Worm (Caenorhabditis elegans) whole organism, L3 larva: ENCODE data around the gene tir-1.
A peak's percentile ranks its signal among the peaks of the same experiment; 100 is the strongest.

Experiments used
- ZK546.5 ChIP-seq: sonication (generic microtip); optimal IDR thresholded peaks from 2 replicates; lab custom pipeline; 2017; ENCODE audit warnings: missing biosample characterization, missing genetic modification characterization
- aly-2 ChIP-seq: fragments of 150-350 bp; optimal IDR thresholded peaks from 2 replicates; lab custom pipeline; 2014; ENCODE audit warnings: missing biosample characterization, missing genetic modification characterization
- ceh-16 ChIP-seq: sonication (generic microtip); optimal IDR thresholded peaks from 2 replicates; lab custom pipeline; 2017; ENCODE audit warnings: missing biosample characterization, missing genetic modification characterization
- ceh-28 ChIP-seq: fragments of 150-350 bp; optimal IDR thresholded peaks from 2 replicates; lab custom pipeline; 2014; ENCODE audit warnings: missing biosample characterization, missing genetic modification reagents, missing genetic modification characterization
- ceh-82 ChIP-seq: fragments of 150-350 bp; optimal IDR thresholded peaks from 2 replicates; lab custom pipeline; 2014; ENCODE audit warnings: missing biosample characterization, missing genetic modification characterization
- ceh-9 ChIP-seq: sonication (generic microtip); optimal IDR thresholded peaks from 2 replicates; lab custom pipeline; 2018; ENCODE audit warnings: missing biosample characterization, missing genetic modification characterization
- daf-12 ChIP-seq: fragments of 150-350 bp; optimal IDR thresholded peaks from 2 replicates; lab custom pipeline; 2014; ENCODE audit warnings: missing biosample characterization, missing genetic modification reagents, missing genetic modification characterization
- egl-27 ChIP-seq: sonication (generic microtip); optimal IDR thresholded peaks from 4 replicates; lab custom pipeline; 2017; ENCODE audit warnings: missing biosample characterization, missing genetic modification reagents, missing genetic modification characterization
- elt-2 ChIP-seq: sonication (generic microtip); optimal IDR thresholded peaks from 2 replicates; lab custom pipeline; 2016; ENCODE audit warnings: missing genetic modification reagents, mild to moderate bottlenecking, missing genetic modification characterization, missing compliant biosample characterization
- fkh-10 ChIP-seq: sonication (generic microtip); optimal IDR thresholded peaks from 2 replicates; lab custom pipeline; 2017; ENCODE audit warnings: missing biosample characterization, missing genetic modification reagents, missing genetic modification characterization
- fkh-2 ChIP-seq: fragments of 150-350 bp; optimal IDR thresholded peaks from 2 replicates; lab custom pipeline; 2014; ENCODE audit warnings: missing biosample characterization, missing genetic modification reagents, missing genetic modification characterization
- fos-1 ChIP-seq: fragments of 150-350 bp; optimal IDR thresholded peaks from 2 replicates; lab custom pipeline; 2014; ENCODE audit warnings: missing biosample characterization, missing genetic modification characterization
- hmg-11 ChIP-seq: sonication (generic microtip); optimal IDR thresholded peaks from 2 replicates; lab custom pipeline; 2016; ENCODE audit warnings: missing genetic modification characterization, missing compliant biosample characterization
- jun-1 ChIP-seq: fragments of 150-350 bp; optimal IDR thresholded peaks from 2 replicates; lab custom pipeline; 2014; ENCODE audit warnings: missing biosample characterization, missing genetic modification reagents, missing genetic modification characterization
- lin-15B ChIP-seq: fragments of 150-350 bp; optimal IDR thresholded peaks from 2 replicates; lab custom pipeline; 2014; ENCODE audit warnings: missing biosample characterization, missing genetic modification characterization
- lin-39 ChIP-seq: fragments of 150-350 bp; optimal IDR thresholded peaks from 2 replicates; lab custom pipeline; 2018; ENCODE audit warnings: missing biosample characterization, missing genetic modification reagents, missing genetic modification characterization
- mdl-1 ChIP-seq: fragments of 150-350 bp; optimal IDR thresholded peaks from 2 replicates; lab custom pipeline; 2014; ENCODE audit warnings: missing biosample characterization, missing genetic modification characterization
- mml-1 ChIP-seq: fragments of 150-350 bp; sonication (generic microtip); optimal IDR thresholded peaks from 3 replicates; lab custom pipeline; 2014; ENCODE audit warnings: missing biosample characterization, missing genetic modification characterization
- nfya-1 ChIP-seq: sonication (generic microtip); optimal IDR thresholded peaks from 2 replicates; lab custom pipeline; 2017; ENCODE audit warnings: missing genetic modification characterization, mild to moderate bottlenecking, missing compliant biosample characterization, antibody characterized with exemption, moderate library complexity; ENCODE audit not compliant: insufficient read depth
- nhr-11 ChIP-seq: fragments of 150-350 bp; optimal IDR thresholded peaks from 2 replicates; lab custom pipeline; 2014; ENCODE audit warnings: missing biosample characterization, missing genetic modification characterization
- nhr-12 ChIP-seq: fragments of 150-350 bp; optimal IDR thresholded peaks from 2 replicates; lab custom pipeline; 2014; ENCODE audit warnings: missing biosample characterization, missing genetic modification characterization
- nhr-23 ChIP-seq: fragments of 150-350 bp; optimal IDR thresholded peaks from 2 replicates; lab custom pipeline; 2014; ENCODE audit warnings: missing biosample characterization, missing genetic modification reagents, missing genetic modification characterization
- nhr-237 ChIP-seq: fragments of 150-350 bp; optimal IDR thresholded peaks from 2 replicates; lab custom pipeline; 2014; ENCODE audit warnings: missing biosample characterization, missing genetic modification characterization
- nhr-25 ChIP-seq: sonication (generic microtip); optimal IDR thresholded peaks from 2 replicates; lab custom pipeline; 2017; ENCODE audit warnings: missing biosample characterization, missing genetic modification characterization
- nhr-43 ChIP-seq: sonication (generic microtip); optimal IDR thresholded peaks from 2 replicates; lab custom pipeline; 2016; ENCODE audit warnings: mild to moderate bottlenecking, missing genetic modification characterization, missing compliant biosample characterization; ENCODE audit not compliant: poor library complexity, severe bottlenecking
- nhr-67 ChIP-seq: fragments of 150-350 bp; optimal IDR thresholded peaks from 2 replicates; lab custom pipeline; 2014; ENCODE audit warnings: missing biosample characterization, missing genetic modification characterization
- pha-4 ChIP-seq: fragments of 150-350 bp; optimal IDR thresholded peaks from 2 replicates; lab custom pipeline; 2014; ENCODE audit warnings: missing biosample characterization, missing genetic modification reagents, missing genetic modification characterization
- pqm-1 ChIP-seq: fragments of 150-350 bp; optimal IDR thresholded peaks from 2 replicates; lab custom pipeline; 2017; ENCODE audit warnings: missing biosample characterization, missing genetic modification characterization, inconsistent platforms
- skn-1 ChIP-seq: fragments of 150-350 bp; optimal IDR thresholded peaks from 2 replicates; lab custom pipeline; 2014; ENCODE audit warnings: missing biosample characterization, missing genetic modification characterization
- snpc-4 ChIP-seq: fragments of 150-350 bp; optimal IDR thresholded peaks from 2 replicates; lab custom pipeline; 2014; ENCODE audit warnings: missing biosample characterization, missing genetic modification characterization
- tbx-2 ChIP-seq: sonication (generic microtip); optimal IDR thresholded peaks from 2 replicates; lab custom pipeline; 2016; ENCODE audit warnings: mild to moderate bottlenecking, missing genetic modification characterization, missing compliant biosample characterization
- unc-39 ChIP-seq: sonication (generic microtip); optimal IDR thresholded peaks from 4 replicates; lab custom pipeline; 2017; ENCODE audit warnings: missing biosample characterization, missing genetic modification characterization
- zag-1 ChIP-seq: fragments of 150-350 bp; optimal IDR thresholded peaks from 2 replicates; lab custom pipeline; 2014; ENCODE audit warnings: missing biosample characterization, missing genetic modification characterization
- ztf-11 ChIP-seq: fragments of 150-350 bp; optimal IDR thresholded peaks from 2 replicates; lab custom pipeline; 2014; ENCODE audit warnings: missing biosample characterization, missing genetic modification characterization

The tir-1 gene

DNA sequence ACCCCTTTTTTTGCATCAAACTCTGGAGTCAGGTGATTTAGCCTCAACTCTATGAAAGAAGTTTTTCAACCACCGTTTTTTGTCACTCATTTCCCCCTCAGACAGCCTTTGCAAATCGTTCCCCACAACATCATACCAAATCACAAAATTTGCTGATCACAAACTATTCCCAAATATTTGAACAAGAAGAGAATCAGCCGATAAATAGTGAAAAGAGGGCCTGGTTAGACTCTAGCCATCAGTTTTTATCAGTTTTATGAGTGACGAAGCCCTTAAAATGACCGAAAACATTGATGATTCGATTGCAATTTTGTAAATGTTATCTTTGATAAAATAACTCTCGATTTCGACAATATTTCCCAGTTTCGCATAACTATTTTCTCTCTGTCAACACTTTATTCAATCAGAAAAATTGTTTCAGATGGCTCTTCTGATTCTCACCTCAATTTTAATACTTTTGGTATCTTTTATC is 66.6 kb downstream of the tir-1 start, which contains the start of gene cyp-25A2:
Gene cyp-25A2, plus strand, starts transcription at position 422 of the 472 bp plus-strand sequence.
- TF ChIP-seq fos-1 (no peak), pha-4 (tag; lab: Kevin White, UChicago) (peak; percentile 52), nhr-23 (tag; lab: Kevin White, UChicago) (no peak), pqm-1 (peak; percentile 83), ceh-28 (tag; lab: Kevin White, UChicago) (no peak), jun-1 (peak; percentile 24), elt-2 (tag; lab: Kevin White, UChicago) (peak; percentile 81)

- TF ChIP-seq fos-1 (no peak), nhr-67 (tag; lab: Kevin White, UChicago) (no peak), unc-39 (tag; lab: Kevin White, UChicago) (no peak), ztf-11 (tag; lab: Kevin White, UChicago) (no peak), ceh-82 (tag; lab: Kevin White, UChicago) (no peak), pha-4 (tag; lab: Kevin White, UChicago) (no peak), lin-15B (no peak), mml-1 (no peak), zag-1 (tag; lab: Kevin White, UChicago) (no peak), skn-1 (tag; lab: Kevin White, UChicago) (no peak), nhr-11 (tag; lab: Kevin White, UChicago) (no peak), aly-2 (tag; lab: Kevin White, UChicago) (no peak), ceh-9 (tag; lab: Kevin White, UChicago) (no peak), nhr-23 (tag; lab: Kevin White, UChicago) (no peak)
These were observed 69.2 kb downstream of the tir-1 start, which contains the start of gene cyp-25A1 for ce11 chrIII:3832291-3832690. Gene cyp-25A1, plus strand, starts transcription at chrIII:3832591.

DNA sequence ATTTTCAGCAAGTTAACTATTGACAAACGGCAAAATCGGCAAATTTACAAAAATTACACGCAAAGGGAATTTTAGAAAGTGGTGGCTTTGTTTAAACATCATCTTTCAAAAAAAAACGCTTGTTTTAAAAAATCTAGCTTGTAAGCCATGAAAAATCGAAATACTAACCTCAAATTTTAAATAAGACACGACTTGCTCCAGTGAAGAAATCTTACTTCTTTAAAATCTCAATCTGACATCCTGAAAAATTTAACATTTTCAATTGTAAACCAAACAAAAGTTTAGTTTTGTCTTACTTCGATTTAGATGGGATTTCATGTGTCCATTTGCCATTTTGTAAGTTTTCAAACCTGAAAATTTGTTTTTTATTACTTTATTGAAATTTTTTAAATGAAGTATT is 69.6 kb downstream of the tir-1 start:
- TF ChIP-seq nfya-1 (tag; lab: Kevin White, UChicago) (no peak), skn-1 (tag; lab: Kevin White, UChicago) (no peak), fos-1 (no peak), mdl-1 (tag; lab: Kevin White, UChicago) (no peak), fkh-10 (GFP tag; lab: Kevin White, UChicago) (no peak), tbx-2 (tag; lab: Kevin White, UChicago) (no peak), ceh-16 (tag; lab: Kevin White, UChicago) (no peak), nhr-25 (no peak), ZK546.5 (no peak), fkh-2 (tag; lab: Kevin White, UChicago) (no peak), nhr-43 (tag; lab: Kevin White, UChicago) (no peak), ceh-28 (tag; lab: Kevin White, UChicago) (no peak), pqm-1 (no peak), mml-1 (no peak), ceh-82 (tag; lab: Kevin White, UChicago) (no peak), daf-12 (no peak)

- TF ChIP-seq pha-4 (tag; lab: Kevin White, UChicago) (no peak), ceh-28 (tag; lab: Kevin White, UChicago) (no peak), nhr-12 (tag; lab: Kevin White, UChicago) (no peak), snpc-4 (no peak), unc-39 (tag; lab: Kevin White, UChicago) (no peak), hmg-11 (tag; lab: Kevin White, UChicago) (no peak), mdl-1 (tag; lab: Kevin White, UChicago) (no peak), ztf-11 (tag; lab: Kevin White, UChicago) (no peak), egl-27 (tag; lab: Kevin White, UChicago) (no peak), fkh-2 (tag; lab: Kevin White, UChicago) (no peak), skn-1 (tag; lab: Kevin White, UChicago) (no peak), jun-1 (no peak), fos-1 (no peak), nhr-11 (tag; lab: Kevin White, UChicago) (no peak), nfya-1 (tag; lab: Kevin White, UChicago) (no peak), nhr-237 (tag; lab: Kevin White, UChicago) (no peak), mml-1 (no peak), elt-2 (tag; lab: Kevin White, UChicago) (no peak), lin-39 (tag; lab: Kevin White, UChicago) (no peak)
- TF ChIP-seq, all 47 proteins: peak for 0
These were observed 70.1 kb downstream of the tir-1 start, which contains the start of gene C36A4.10 for ce11 chrIII:3831381-3831780. Gene C36A4.10, minus strand, starts transcription at chrIII:3831481.
